Fruit fly (Drosophila melanogaster): ENCODE measurements around the gene Son.

dm6 chr3R:9581089-9581520 lies 3.3 kb downstream of the Son start, which contains the start of gene CG8301:
- TF ChIP-seq pan (optimal IDR thresholded peaks at IDR 0.05) (no peak), woc (GFP tag; optimal IDR thresholded peaks at IDR 0.05) (no peak), CrebA (GFP tag; optimal IDR thresholded peaks at IDR 0.05; ENCODE audit: borderline replicate concordance) (no peak), Vsx2 (GFP tag; optimal IDR thresholded peaks at IDR 0.05; ENCODE audit: partially characterized antibody) (no peak), dsf (GFP tag; optimal IDR thresholded peaks at IDR 0.05; ENCODE audit: borderline replicate concordance) (no peak), fru (GFP tag; optimal IDR thresholded peaks at IDR 0.05) (no peak), GATAd (GFP tag; optimal IDR thresholded peaks at IDR 0.05) (no peak), psq (GFP tag; optimal IDR thresholded peaks at IDR 0.05) (no peak), usp (GFP tag; optimal IDR thresholded peaks at IDR 0.05) (no peak), Hr83 (GFP tag; optimal IDR thresholded peaks at IDR 0.05; ENCODE audit: poor library complexity, severe bottlenecking) (no peak), Hr78 (GFP tag; optimal IDR thresholded peaks at IDR 0.05) (no peak), h (GFP tag; optimal IDR thresholded peaks at IDR 0.05) (peak; percentile 15)
